Fruit fly (Drosophila melanogaster) whole organism, embryonic: ENCODE data around the gene faf.

Experiments used
- Adf1 ChIP-seq: fragments of 200-800 bp; sonication (Bioruptor generic); IDR thresholded peaks from 2 replicates; pipeline ENCODE4 v1.3.6; 2022; ENCODE audit warnings: missing biosample characterization, missing genetic modification characterization
- Antp ChIP-seq: fragments of 200-800 bp; sonication (Bioruptor generic); optimal IDR thresholded peaks from 3 replicates; lab custom pipeline; 2016; ENCODE audit warnings: missing biosample characterization, missing genetic modification characterization
- CG10543 ChIP-seq: fragments of 200-800 bp; sonication (Bioruptor generic); optimal IDR thresholded peaks from 3 replicates; lab custom pipeline; 2017; ENCODE audit warnings: missing biosample characterization, mild to moderate bottlenecking, missing genetic modification characterization, moderate library complexity
- CG10565 ChIP-seq: fragments of 200-800 bp; sonication (Bioruptor generic); optimal IDR thresholded peaks from 3 replicates; lab custom pipeline; 2016; ENCODE audit warnings: missing biosample characterization, mild to moderate bottlenecking, missing genetic modification characterization
- CG10959 ChIP-seq: fragments of 200-800 bp; sonication (Bioruptor generic); IDR thresholded peaks from 2 replicates; pipeline ENCODE4 v1.3.6; 2022; ENCODE audit warnings: missing biosample characterization, missing genetic modification characterization
- CG12155 ChIP-seq: fragments of 200-800 bp; sonication (Bioruptor generic); optimal IDR thresholded peaks from 3 replicates; lab custom pipeline; 2016; ENCODE audit warnings: missing biosample characterization, missing genetic modification characterization
- CG12769 ChIP-seq: fragments of 200-800 bp; sonication (Bioruptor generic); optimal IDR thresholded peaks from 2 replicates; lab custom pipeline; 2019; ENCODE audit warnings: missing biosample characterization, mild to moderate bottlenecking, missing genetic modification characterization, moderate library complexity
- CG15479 ChIP-seq: fragments of 200-800 bp; sonication (Bioruptor generic); optimal IDR thresholded peaks from 3 replicates; lab custom pipeline; 2019; ENCODE audit warnings: missing biosample characterization, mild to moderate bottlenecking, missing genetic modification characterization, moderate library complexity
- CG1603 ChIP-seq: fragments of 200-800 bp; sonication (Bioruptor generic); optimal IDR thresholded peaks from 2 replicates; lab custom pipeline; 2019; ENCODE audit warnings: missing biosample characterization, mild to moderate bottlenecking, missing genetic modification characterization, moderate library complexity
- CG17568 ChIP-seq: fragments of 200-800 bp; sonication (Bioruptor generic); optimal IDR thresholded peaks from 2 replicates; lab custom pipeline; 2018; ENCODE audit warnings: missing biosample characterization, mild to moderate bottlenecking, missing genetic modification characterization, moderate library complexity
- CG17912 ChIP-seq: fragments of 200-800 bp; sonication (Bioruptor generic); optimal IDR thresholded peaks from 2 replicates; lab custom pipeline; 2018; ENCODE audit warnings: missing biosample characterization, mild to moderate bottlenecking, missing genetic modification characterization
- CG2116 ChIP-seq: fragments of 200-800 bp; sonication (Bioruptor generic); optimal IDR thresholded peaks from 3 replicates; lab custom pipeline; 2018; ENCODE audit warnings: missing biosample characterization, mild to moderate bottlenecking, missing genetic modification characterization
- CG3838 ChIP-seq: fragments of 200-800 bp; sonication (Bioruptor generic); optimal IDR thresholded peaks from 3 replicates; lab custom pipeline; 2016; ENCODE audit warnings: missing biosample characterization, missing genetic modification characterization
- CG4424 ChIP-seq: fragments of 200-800 bp; sonication (Bioruptor generic); optimal IDR thresholded peaks from 3 replicates; lab custom pipeline; 2016; ENCODE audit warnings: missing biosample characterization, missing genetic modification characterization
- CG6765 ChIP-seq: fragments of 200-800 bp; sonication (Bioruptor generic); optimal IDR thresholded peaks from 3 replicates; lab custom pipeline; 2017; ENCODE audit warnings: missing biosample characterization, mild to moderate bottlenecking, missing genetic modification characterization
- CG6813 ChIP-seq: fragments of 200-800 bp; sonication (Bioruptor generic); optimal IDR thresholded peaks from 2 replicates; lab custom pipeline; 2017; ENCODE audit warnings: missing biosample characterization, missing genetic modification characterization, mild to moderate bottlenecking, moderate library complexity, missing genetic modification reagents
- CG7357 ChIP-seq: fragments of 200-800 bp; sonication (Bioruptor generic); IDR thresholded peaks from 3 replicates; pipeline ENCODE4 v1.3.6; 2022; ENCODE audit warnings: missing biosample characterization, missing genetic modification characterization
- CkIIα-i1 ChIP-seq: fragments of 200-800 bp; sonication (Bioruptor generic); IDR thresholded peaks from 2 replicates; pipeline ENCODE4 v1.3.6; 2022; ENCODE audit warnings: missing biosample characterization, missing genetic modification characterization
- D ChIP-seq, 2 experiments: fragments of 200-800 bp in 1 of 2; fragments of >200 bp in 1 of 2; sonication (Bioruptor generic) in 1 of 2; optimal IDR thresholded peaks; 2 replicates in 1 of 2; 3 replicates in 1 of 2; lab custom pipeline; 2017; ENCODE audit warnings: mild to moderate bottlenecking in 1 of 2, missing biosample characterization in 1 of 2, missing genetic modification characterization in 1 of 2, missing genetic modification reagents in 1 of 2
- Ets97D ChIP-seq: fragments of 200-800 bp; sonication (Bioruptor generic); optimal IDR thresholded peaks from 3 replicates; lab custom pipeline; 2016; ENCODE audit warnings: missing biosample characterization, missing genetic modification characterization
- Fer1 ChIP-seq: fragments of 200-800 bp; sonication (Bioruptor generic); optimal IDR thresholded peaks from 2 replicates; lab custom pipeline; 2017; ENCODE audit warnings: missing biosample characterization, mild to moderate bottlenecking, missing genetic modification characterization
- Gsc ChIP-seq: fragments of 200-800 bp; sonication (Bioruptor generic); IDR thresholded peaks from 2 replicates; pipeline ENCODE4 v1.3.6; 2022; ENCODE audit warnings: missing biosample characterization, missing genetic modification characterization
- Hr51 ChIP-seq, 2 experiments: fragments of 200-800 bp; sonication (Bioruptor generic); optimal IDR thresholded peaks; 2 replicates in 1 of 2; 3 replicates in 1 of 2; lab custom pipeline; 2016 to 2018; ENCODE audit warnings: missing biosample characterization in 2 of 2, missing genetic modification characterization in 2 of 2, mild to moderate bottlenecking in 1 of 2, moderate library complexity in 1 of 2
- Hr78 ChIP-seq, 2 experiments: fragments of 200-800 bp in 1 of 2; fragments of >200 bp in 1 of 2; sonication (Bioruptor generic) in 1 of 2; optimal IDR thresholded peaks; 2 replicates each; lab custom pipeline; 2017 to 2019; ENCODE audit warnings: missing biosample characterization in 2 of 2, missing genetic modification characterization in 2 of 2, mild to moderate bottlenecking in 1 of 2, moderate library complexity in 1 of 2
- MESR4 ChIP-seq: fragments of 200-800 bp; sonication (Bioruptor generic); optimal IDR thresholded peaks from 2 replicates; lab custom pipeline; 2018; ENCODE audit warnings: missing biosample characterization, mild to moderate bottlenecking, missing genetic modification characterization, moderate library complexity
- Nf-YC ChIP-seq: fragments of 200-800 bp; optimal IDR thresholded peaks from 3 replicates; lab custom pipeline; 2019; ENCODE audit warnings: missing biosample characterization, mild to moderate bottlenecking, missing genetic modification characterization, moderate library complexity
- YL-1 ChIP-seq: fragments of 200-800 bp; sonication (Bioruptor generic); optimal IDR thresholded peaks from 3 replicates; lab custom pipeline; 2017; ENCODE audit warnings: missing biosample characterization, mild to moderate bottlenecking, missing genetic modification characterization
- bsh ChIP-seq, 2 experiments: fragments of 200-800 bp; sonication (Bioruptor generic); optimal IDR thresholded peaks; 2 replicates each; lab custom pipeline; 2017 to 2018; ENCODE audit warnings: mild to moderate bottlenecking in 2 of 2, missing biosample characterization in 2 of 2, missing genetic modification characterization in 2 of 2, moderate library complexity in 1 of 2
- chn ChIP-seq: fragments of 200-800 bp; sonication (Bioruptor generic); optimal IDR thresholded peaks from 2 replicates; lab custom pipeline; 2016; ENCODE audit warnings: missing biosample characterization, missing genetic modification characterization
- croc ChIP-seq: fragments of 200-800 bp; sonication (Bioruptor generic); conservative IDR thresholded peaks from 3 replicates; pipeline ENCODE4 v1.3.6; 2022; ENCODE audit warnings: missing biosample characterization, missing genetic modification characterization
- dan ChIP-seq: fragments of 200-800 bp; sonication (Bioruptor generic); IDR thresholded peaks from 2 replicates; pipeline ENCODE4 v1.3.6; 2022; ENCODE audit warnings: missing biosample characterization, missing genetic modification characterization
- exex ChIP-seq: fragments of 200-800 bp; sonication (Bioruptor generic); optimal IDR thresholded peaks from 4 replicates; lab custom pipeline; 2018; ENCODE audit warnings: missing biosample characterization, mild to moderate bottlenecking, missing genetic modification characterization, moderate library complexity
- fru ChIP-seq: fragments of >200 bp; optimal IDR thresholded peaks from 2 replicates; lab custom pipeline; 2017
- gcm ChIP-seq: fragments of 200-800 bp; sonication (Bioruptor generic); optimal IDR thresholded peaks from 2 replicates; lab custom pipeline; 2019; ENCODE audit warnings: missing biosample characterization, mild to moderate bottlenecking, missing genetic modification characterization, moderate library complexity
- kah ChIP-seq: fragments of 200-800 bp; sonication (Bioruptor generic); optimal IDR thresholded peaks from 2 replicates; lab custom pipeline; 2018; ENCODE audit warnings: missing biosample characterization, mild to moderate bottlenecking, missing genetic modification characterization
- lbe ChIP-seq: fragments of 200-800 bp; sonication (Bioruptor generic); optimal IDR thresholded peaks from 2 replicates; lab custom pipeline; 2016; ENCODE audit warnings: missing biosample characterization, mild to moderate bottlenecking, missing genetic modification characterization
- mirr ChIP-seq: fragments of 200-800 bp; sonication (Bioruptor generic); optimal IDR thresholded peaks from 3 replicates; lab custom pipeline; 2018; ENCODE audit warnings: missing biosample characterization, mild to moderate bottlenecking, missing genetic modification characterization
- pfk ChIP-seq: fragments of 200-800 bp; sonication (Bioruptor generic); optimal IDR thresholded peaks from 2 replicates; lab custom pipeline; 2018; ENCODE audit warnings: missing biosample characterization, mild to moderate bottlenecking, missing genetic modification characterization, moderate library complexity
- pros ChIP-seq: fragments of 200-800 bp; sonication (Bioruptor generic); optimal IDR thresholded peaks from 3 replicates; lab custom pipeline; 2019; ENCODE audit warnings: missing biosample characterization, mild to moderate bottlenecking, missing genetic modification characterization, moderate library complexity
- psq ChIP-seq: fragments of 200-800 bp; sonication (Bioruptor generic); optimal IDR thresholded peaks from 2 replicates; lab custom pipeline; 2017; ENCODE audit warnings: missing biosample characterization, missing genetic modification characterization
- pzg ChIP-seq: fragments of 200-800 bp; sonication (Bioruptor generic); optimal IDR thresholded peaks from 3 replicates; lab custom pipeline; 2018; ENCODE audit warnings: missing biosample characterization, mild to moderate bottlenecking, missing genetic modification characterization, moderate library complexity
- scrt ChIP-seq: fragments of 200-800 bp; sonication (Bioruptor generic); optimal IDR thresholded peaks from 2 replicates; lab custom pipeline; 2018; ENCODE audit warnings: missing biosample characterization, mild to moderate bottlenecking, missing genetic modification characterization, moderate library complexity
- sug ChIP-seq: fragments of 200-800 bp; optimal IDR thresholded peaks from 2 replicates; lab custom pipeline; 2019; ENCODE audit warnings: missing biosample characterization, mild to moderate bottlenecking, missing genetic modification characterization, moderate library complexity
- tll ChIP-seq, 2 experiments: fragments of 200-800 bp in 1 of 2; fragments of >200 bp in 1 of 2; sonication (Bioruptor generic) in 1 of 2; optimal IDR thresholded peaks; 2 replicates each; lab custom pipeline; 2017 to 2019; ENCODE audit warnings: missing biosample characterization in 2 of 2, missing genetic modification characterization in 2 of 2, mild to moderate bottlenecking in 1 of 2, moderate library complexity in 1 of 2
- trem ChIP-seq: fragments of 200-800 bp; optimal IDR thresholded peaks from 3 replicates; lab custom pipeline; 2019; ENCODE audit warnings: missing biosample characterization, mild to moderate bottlenecking, missing genetic modification characterization, moderate library complexity
- twi ChIP-seq: fragments of 200-800 bp; optimal IDR thresholded peaks from 2 replicates; lab custom pipeline; 2019; ENCODE audit warnings: missing biosample characterization, mild to moderate bottlenecking, missing genetic modification characterization, moderate library complexity

Gene faf

dm6 chr3R:31748093-31748996, 28.5 kb upstream of the faf start (continued):
- TF ChIP-seq exex (tag; lab: Kevin White, UChicago), result peak; percentile 59
- TF ChIP-seq CG15479 (GFP tag; lab: Kevin White, UChicago), result peak; percentile 95
- TF ChIP-seq Antp (GFP tag; lab: Kevin White, UChicago), result peak; percentile 9
- TF ChIP-seq CkIIα-i1 (GFP tag; lab: Robert Waterston, UW), result no peak
- peak in 1 of 2 experiments; percentile 60 for TF ChIP-seq bsh (GFP tag; optimal IDR thresholded peaks at IDR 0.05; lab: Kevin White, UChicago)
- TF ChIP-seq psq (GFP tag; lab: Kevin White, UChicago), result peak; percentile 100
- no peak for TF ChIP-seq Gsc (GFP tag; lab: Robert Waterston, UW)
- peak; percentile 34 for TF ChIP-seq D (optimal IDR thresholded peaks at IDR 0.05; lab: Kevin White, UChicago)
- no peak for TF ChIP-seq D (GFP tag; optimal IDR thresholded peaks at IDR 0.05; lab: Kevin White, UChicago)
- no peak for TF ChIP-seq Adf1
- peak in 1 of 2 experiments; percentile 77 for TF ChIP-seq tll (GFP tag; optimal IDR thresholded peaks at IDR 0.05; lab: Kevin White, UChicago)
- peak; percentile 30 for TF ChIP-seq CG1603 (tag; lab: Kevin White, UChicago)
- TF ChIP-seq CG6765 (GFP tag; lab: Kevin White, UChicago), result peak; percentile 13
- peak; percentile 72 for TF ChIP-seq kah (GFP tag; lab: Kevin White, UChicago)
- TF ChIP-seq CG4424 (GFP tag; lab: Kevin White, UChicago), result no peak
- TF ChIP-seq mirr (GFP tag; lab: Kevin White, UChicago), result peak; percentile 37
- peak; percentile 51 for TF ChIP-seq YL-1 (GFP tag; lab: Kevin White, UChicago)
- TF ChIP-seq fru (lab: Kevin White, UChicago), result peak; percentile 1
- peak; percentile 77 for TF ChIP-seq CG10543 (GFP tag; lab: Kevin White, UChicago)
- TF ChIP-seq gcm (GFP tag; lab: Kevin White, UChicago), result peak; percentile 80
- no peak for TF ChIP-seq CG10959 (GFP tag; lab: Robert Waterston, UW)
- peak; percentile 42 for TF ChIP-seq pfk (GFP tag; lab: Kevin White, UChicago)
- TF ChIP-seq Fer1 (GFP tag; lab: Kevin White, UChicago), result peak; percentile 60
- TF ChIP-seq trem (tag; lab: Kevin White, UChicago), result peak; percentile 8
- TF ChIP-seq Hr78 (GFP tag; optimal IDR thresholded peaks at IDR 0.05; lab: Kevin White, UChicago), result peak in 1 of 2 experiments; percentile 66
- TF ChIP-seq Hr51 (GFP tag; optimal IDR thresholded peaks at IDR 0.05; lab: Kevin White, UChicago), result no peak
- peak; percentile 100 for TF ChIP-seq CG12155 (GFP tag; lab: Kevin White, UChicago)
- no peak for TF ChIP-seq dan
- peak; percentile 68 for TF ChIP-seq CG12769
- peak; percentile 14 for TF ChIP-seq scrt (GFP tag; lab: Kevin White, UChicago)
- TF ChIP-seq Ets97D (GFP tag; lab: Kevin White, UChicago), result peak; percentile 34
- peak; percentile 7 for TF ChIP-seq chn (GFP tag; lab: Kevin White, UChicago)
- TF ChIP-seq CG2116 (GFP tag; lab: Kevin White, UChicago), result peak; percentile 8
- TF ChIP-seq sug (tag; lab: Kevin White, UChicago), result peak; percentile 54
- 0 out of 3 replicates have a peak, but pooled peaks have one; percentile 3 for TF ChIP-seq CG7357 (GFP tag; lab: Robert Waterston, UW)
- TF ChIP-seq twi (tag; lab: Kevin White, UChicago), result peak; percentile 59
- TF ChIP-seq Nf-YC, result no peak
- peak; percentile 6 for TF ChIP-seq lbe (GFP tag; lab: Kevin White, UChicago)
- no peak for TF ChIP-seq CG10565 (GFP tag; lab: Kevin White, UChicago)
- peak; percentile 38 for TF ChIP-seq CG17912
- TF ChIP-seq CG3838, result no peak
- peak; percentile 62 for TF ChIP-seq MESR4 (GFP tag; lab: Kevin White, UChicago)
- TF ChIP-seq pzg (GFP tag; lab: Kevin White, UChicago), result peak; percentile 28
- no peak for TF ChIP-seq croc (GFP tag; lab: Robert Waterston, UW)
- TF ChIP-seq CG6813 (GFP tag; lab: Kevin White, UChicago), result peak; percentile 32
- peak; percentile 20 for TF ChIP-seq CG17568 (GFP tag; lab: Kevin White, UChicago)
- TF ChIP-seq pros (GFP tag; lab: Kevin White, UChicago), result peak; percentile 44
